Worm (Caenorhabditis elegans) whole organism, late embryonic: Measurements from ENCODE around the gene srz-37.

ENCODE experiments used
- C08G9.2 ChIP-seq: sonication (generic microtip); optimal IDR thresholded peaks from 2 replicates; lab custom pipeline; 2016; ENCODE audit warnings: mild to moderate bottlenecking, missing genetic modification characterization, moderate library complexity, missing compliant biosample characterization
- Y22D7AL.16 ChIP-seq: sonication (generic microtip); optimal IDR thresholded peaks from 2 replicates; lab custom pipeline; 2016; ENCODE audit warnings: missing genetic modification characterization, missing compliant biosample characterization
- ceh-14 ChIP-seq: sonication (generic microtip); optimal IDR thresholded peaks from 2 replicates; lab custom pipeline; 2016; ENCODE audit warnings: missing genotype, missing genetic modification characterization, missing compliant biosample characterization
- ceh-22 ChIP-seq: sonication (generic microtip); optimal IDR thresholded peaks from 2 replicates; lab custom pipeline; 2017; ENCODE audit warnings: missing biosample characterization, missing genetic modification characterization
- ceh-24 ChIP-seq: sonication (generic microtip); optimal IDR thresholded peaks from 2 replicates; lab custom pipeline; 2016; ENCODE audit warnings: mild to moderate bottlenecking, missing genetic modification characterization, missing compliant biosample characterization
- ceh-30 ChIP-seq: fragments of 150-350 bp; optimal IDR thresholded peaks from 2 replicates; lab custom pipeline; 2014; ENCODE audit warnings: missing biosample characterization, missing genetic modification characterization
- ceh-31 ChIP-seq: sonication (generic microtip); optimal IDR thresholded peaks from 2 replicates; lab custom pipeline; 2016; ENCODE audit warnings: missing genetic modification characterization, missing compliant biosample characterization
- ceh-34 ChIP-seq: sonication (generic microtip); optimal IDR thresholded peaks from 2 replicates; lab custom pipeline; 2016; ENCODE audit warnings: mild to moderate bottlenecking, missing genetic modification characterization, missing compliant biosample characterization
- ceh-48 ChIP-seq: sonication (generic microtip); optimal IDR thresholded peaks from 2 replicates; lab custom pipeline; 2016; ENCODE audit warnings: missing genetic modification characterization, inconsistent platforms, missing compliant biosample characterization
- ceh-9 ChIP-seq: sonication (generic microtip); optimal IDR thresholded peaks from 2 replicates; lab custom pipeline; 2016; ENCODE audit warnings: mild to moderate bottlenecking, missing genetic modification characterization, inconsistent platforms, missing compliant biosample characterization
- che-1 ChIP-seq: sonication (generic microtip); optimal IDR thresholded peaks from 2 replicates; lab custom pipeline; 2016; ENCODE audit warnings: mild to moderate bottlenecking, missing genetic modification characterization, missing compliant biosample characterization
- elt-4 ChIP-seq: sonication (generic microtip); optimal IDR thresholded peaks from 2 replicates; lab custom pipeline; 2016; ENCODE audit warnings: missing genetic modification characterization, missing compliant biosample characterization
- eyg-1 ChIP-seq: sonication (generic microtip); optimal IDR thresholded peaks from 2 replicates; lab custom pipeline; 2016; ENCODE audit warnings: missing genotype, missing genetic modification characterization, missing compliant biosample characterization
- fkh-10 ChIP-seq: fragments of 150-350 bp; optimal IDR thresholded peaks from 2 replicates; lab custom pipeline; 2014; ENCODE audit warnings: missing biosample characterization, missing genetic modification reagents, missing genetic modification characterization
- fkh-6 ChIP-seq: sonication (generic microtip); optimal IDR thresholded peaks from 2 replicates; lab custom pipeline; 2016; ENCODE audit warnings: missing genetic modification characterization, missing compliant biosample characterization
- gmeb-2 ChIP-seq: sonication (generic microtip); optimal IDR thresholded peaks from 2 replicates; lab custom pipeline; 2016; ENCODE audit warnings: missing genetic modification characterization, inconsistent platforms, missing compliant biosample characterization
- hlh-15 ChIP-seq: sonication (generic microtip); optimal IDR thresholded peaks from 2 replicates; lab custom pipeline; 2016; ENCODE audit warnings: missing genetic modification characterization, missing compliant biosample characterization
- hlh-30 ChIP-seq: sonication (generic microtip); optimal IDR thresholded peaks from 2 replicates; lab custom pipeline; 2017; ENCODE audit warnings: antibody characterized with exemption, missing genetic modification characterization, missing compliant biosample characterization; ENCODE audit not compliant: insufficient read depth
- hlh-6 ChIP-seq: sonication (generic microtip); optimal IDR thresholded peaks from 2 replicates; lab custom pipeline; 2016; ENCODE audit warnings: missing genotype, missing genetic modification characterization, missing compliant biosample characterization
- hlh-8 ChIP-seq: sonication (generic microtip); optimal IDR thresholded peaks from 2 replicates; lab custom pipeline; 2016; ENCODE audit warnings: missing genotype, missing genetic modification characterization, missing compliant biosample characterization
- lim-6 ChIP-seq: sonication (generic microtip); optimal IDR thresholded peaks from 2 replicates; lab custom pipeline; 2016; ENCODE audit warnings: missing genetic modification characterization, missing compliant biosample characterization
- lin-11 ChIP-seq: fragments of 200-800 bp; sonication (Bioruptor generic); optimal IDR thresholded peaks from 2 replicates; lab custom pipeline; 2018; ENCODE audit warnings: mild to moderate bottlenecking, missing genetic modification characterization, missing compliant biosample characterization
- nfya-1 ChIP-seq: sonication (generic microtip); optimal IDR thresholded peaks from 2 replicates; lab custom pipeline; 2017; ENCODE audit warnings: missing genetic modification characterization, mild to moderate bottlenecking, missing compliant biosample characterization, antibody characterized with exemption, moderate library complexity
- nhr-11 ChIP-seq: fragments of 150-350 bp; optimal IDR thresholded peaks from 2 replicates; lab custom pipeline; 2014; ENCODE audit warnings: missing biosample characterization, missing genetic modification characterization
- nhr-232 ChIP-seq: sonication (generic microtip); optimal IDR thresholded peaks from 2 replicates; lab custom pipeline; 2016; ENCODE audit warnings: missing genetic modification characterization, missing compliant biosample characterization
- npax-4 ChIP-seq: sonication (generic microtip); optimal IDR thresholded peaks from 2 replicates; lab custom pipeline; 2016; ENCODE audit warnings: missing genetic modification characterization, missing compliant biosample characterization
- odd-2 ChIP-seq: sonication (generic microtip); optimal IDR thresholded peaks from 2 replicates; lab custom pipeline; 2017; ENCODE audit warnings: antibody characterized with exemption, mild to moderate bottlenecking, missing genetic modification characterization, missing compliant biosample characterization
- pag-3 ChIP-seq: sonication (generic microtip); optimal IDR thresholded peaks from 2 replicates; lab custom pipeline; 2016; ENCODE audit warnings: missing compliant biosample characterization, missing genetic modification characterization, borderline replicate concordance
- pat-9 ChIP-seq: fragments of 200-800 bp; sonication (Bioruptor generic); optimal IDR thresholded peaks from 2 replicates; lab custom pipeline; 2018; ENCODE audit warnings: mild to moderate bottlenecking, missing genetic modification characterization, moderate library complexity, missing compliant biosample characterization
- pax-1 ChIP-seq: fragments of 150-350 bp; optimal IDR thresholded peaks from 2 replicates; lab custom pipeline; 2014; ENCODE audit warnings: missing biosample characterization, missing genetic modification characterization
- pha-4 ChIP-seq: fragments of 150-350 bp; optimal IDR thresholded peaks from 2 replicates; lab custom pipeline; 2018; ENCODE audit warnings: missing biosample characterization, missing genetic modification reagents, missing genetic modification characterization
- pqm-1 ChIP-seq: sonication (generic microtip); optimal IDR thresholded peaks from 2 replicates; lab custom pipeline; 2016; ENCODE audit warnings: missing genetic modification characterization, missing compliant biosample characterization
- pros-1 ChIP-seq: fragments of 150-350 bp; optimal IDR thresholded peaks from 2 replicates; lab custom pipeline; 2014; ENCODE audit warnings: missing biosample characterization, missing genetic modification reagents, missing genetic modification characterization
- sox-2 ChIP-seq: fragments of 200-800 bp; sonication (Bioruptor generic); IDR thresholded peaks from 2 replicates; pipeline ENCODE4 v1.3.6; 2022; ENCODE audit warnings: missing genetic modification reagents, missing genetic modification characterization, missing compliant biosample characterization
- sox-4 ChIP-seq: sonication (generic microtip); optimal IDR thresholded peaks from 2 replicates; lab custom pipeline; 2017; ENCODE audit warnings: mild to moderate bottlenecking, missing genetic modification characterization, inconsistent platforms, missing compliant biosample characterization
- tbx-2 ChIP-seq: sonication (generic microtip); optimal IDR thresholded peaks from 2 replicates; lab custom pipeline; 2016; ENCODE audit warnings: missing genetic modification characterization, missing compliant biosample characterization
- tbx-7 ChIP-seq: sonication (generic microtip); optimal IDR thresholded peaks from 2 replicates; lab custom pipeline; 2016; ENCODE audit warnings: missing genotype, missing genetic modification characterization, missing compliant biosample characterization
- ttx-3 ChIP-seq: sonication (generic microtip); optimal IDR thresholded peaks from 2 replicates; lab custom pipeline; 2016; ENCODE audit warnings: missing genetic modification reagents, missing genetic modification characterization, missing compliant biosample characterization
- unc-3 ChIP-seq, 2 experiments: fragments of 200-800 bp in 1 of 2; sonication (Bioruptor generic) in 1 of 2; sonication (generic microtip) in 1 of 2; conservative IDR thresholded peaks in 1 of 2; optimal IDR thresholded peaks in 1 of 2; 2 replicates each; pipeline versions ENCODE4 v1.3.6 to Lab custom; 2016 to 2022; ENCODE audit warnings: missing compliant biosample characterization in 2 of 2, missing genetic modification characterization in 2 of 2, missing genetic modification reagents in 1 of 2
- unc-86 ChIP-seq: sonication (generic microtip); optimal IDR thresholded peaks from 2 replicates; lab custom pipeline; 2016; ENCODE audit warnings: missing genetic modification characterization, missing compliant biosample characterization

The srz-37 gene

DNA sequence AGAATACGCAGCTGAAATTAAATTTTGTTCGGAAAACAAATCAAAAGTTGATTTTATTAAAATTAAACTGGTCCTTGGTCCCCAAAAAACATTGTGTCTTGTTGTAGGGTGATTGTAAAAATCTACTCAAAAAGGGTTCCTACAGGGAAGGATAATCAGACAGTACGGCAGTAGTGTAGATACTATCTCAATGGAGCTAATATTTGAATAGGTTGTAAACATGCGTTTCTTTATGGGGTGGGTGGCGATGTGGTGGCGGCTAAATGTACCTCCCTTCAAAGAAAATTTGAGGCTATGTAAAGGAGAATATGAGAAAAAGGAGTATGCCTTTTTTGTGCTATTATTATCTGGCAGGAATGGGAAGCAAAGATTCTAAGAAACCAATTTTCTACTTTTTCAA lies 29.1 kb downstream of the srz-37 start (continued):
- TF ChIP-seq nhr-11: no peak

DNA sequence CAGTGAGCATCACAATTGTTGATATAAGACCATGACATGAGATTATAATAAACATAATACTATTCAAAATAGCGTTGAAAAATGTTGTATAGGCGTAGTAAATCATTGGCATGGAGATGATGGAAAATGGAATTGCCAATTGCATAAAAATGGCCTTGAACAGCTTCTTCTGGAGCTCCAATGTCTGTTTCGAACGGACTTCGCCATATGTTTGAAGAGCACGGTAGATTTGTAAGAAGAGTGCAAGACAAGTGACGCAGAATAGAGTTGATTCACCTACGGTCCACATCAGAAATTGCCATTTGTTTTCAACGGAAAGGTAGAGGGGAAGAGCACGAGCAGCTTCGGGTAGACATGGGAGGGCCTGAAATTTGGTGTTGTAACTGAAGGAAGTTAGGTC lies 34.3 kb downstream of the srz-37 start:
- TF ChIP-seq tbx-7 (no peak), tbx-2 (tag; lab: Kevin White, UChicago) (no peak), gmeb-2 (tag; lab: Kevin White, UChicago) (no peak), C08G9.2 (tag; lab: Kevin White, UChicago) (no peak), pros-1 (tag; lab: Kevin White, UChicago) (no peak), ceh-31 (tag; lab: Kevin White, UChicago) (no peak), unc-86 (tag; lab: Kevin White, UChicago) (no peak), pat-9 (tag; lab: Kevin White, UChicago) (no peak), hlh-8 (tag; lab: Kevin White, UChicago) (no peak), nhr-232 (tag; lab: Kevin White, UChicago) (no peak), ceh-24 (no peak), ceh-14 (no peak), ceh-9 (tag; lab: Kevin White, UChicago) (no peak), ceh-48 (tag; lab: Kevin White, UChicago) (no peak), lim-6 (no peak), sox-2 (no peak)
- TF ChIP-seq, all 69 proteins: peak for 0

ce11 chrIV:3444614-3445013 lies 37.0 kb downstream of the srz-37 start, which contains the start of gene F58E2.5:
Gene F58E2.5 (plus strand): TSS chrIV:3444914.
- TF ChIP-seq pha-4 (tag; lab: Kevin White, UChicago) (no peak), ceh-30 (no peak), fkh-6 (no peak), pax-1 (tag; lab: Kevin White, UChicago) (no peak), sox-4 (tag; lab: Kevin White, UChicago) (no peak), sox-2 (no peak), hlh-30 (tag; lab: Kevin White, UChicago) (no peak), lim-6 (no peak), ceh-22 (tag; lab: Kevin White, UChicago) (no peak), gmeb-2 (tag; lab: Kevin White, UChicago) (no peak), ttx-3 (no peak), nhr-11 (no peak), elt-4 (tag; lab: Kevin White, UChicago) (no peak), pag-3 (tag; lab: Kevin White, UChicago) (no peak), eyg-1 (no peak), nfya-1 (no peak)

DNA sequence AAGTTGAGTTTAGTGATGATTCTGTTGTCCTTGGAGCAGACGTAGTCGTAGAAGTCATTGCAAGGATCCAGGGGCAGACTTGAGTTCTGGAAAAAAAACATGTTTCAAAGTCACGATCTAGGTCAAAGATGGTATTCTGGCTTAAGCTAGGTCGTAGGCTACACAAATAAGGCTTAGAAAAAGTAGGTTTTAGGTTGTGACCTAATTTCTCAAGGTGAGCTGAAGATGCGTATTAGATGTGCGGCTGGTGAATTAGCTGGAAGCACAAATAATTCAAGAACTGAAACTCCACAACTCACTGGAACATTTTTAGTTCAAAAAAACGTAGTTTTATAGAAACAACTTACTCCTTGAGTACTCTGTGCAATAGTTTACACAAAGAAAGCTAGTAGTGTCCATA lies 37.6 kb downstream of the srz-37 start, which contains the start of gene F09D12.2:
TSS of gene F09D12.2 (minus strand) at position 101 of the 400 bp plus-strand sequence.
- no peak for TF ChIP-seq lin-11
- no peak for TF ChIP-seq gmeb-2 (tag; lab: Kevin White, UChicago)
- no peak for TF ChIP-seq che-1 (tag; lab: Kevin White, UChicago)
- TF ChIP-seq nhr-232 (tag; lab: Kevin White, UChicago): no peak

- TF ChIP-seq pqm-1 (tag; lab: Kevin White, UChicago) (no peak), hlh-6 (no peak), ceh-48 (tag; lab: Kevin White, UChicago) (no peak), tbx-7 (no peak), unc-86 (tag; lab: Kevin White, UChicago) (no peak), lim-6 (no peak), nhr-232 (tag; lab: Kevin White, UChicago) (no peak), ceh-34 (tag; lab: Kevin White, UChicago) (no peak), fkh-10 (GFP tag; lab: Kevin White, UChicago) (no peak), npax-4 (tag; lab: Kevin White, UChicago) (no peak), ceh-24 (no peak), Y22D7AL.16 (tag; lab: Kevin White, UChicago) (no peak), odd-2 (tag; lab: Kevin White, UChicago) (no peak), unc-3 (GFP tag; conservative IDR thresholded peaks at IDR 0.05; lab: Robert Waterston, UW) (no peak), unc-3 (tag; optimal IDR thresholded peaks at IDR 0.05; lab: Kevin White, UChicago) (no peak), hlh-15 (tag; lab: Kevin White, UChicago) (no peak)
These were observed 39.1 kb downstream of the srz-37 start for ce11 chrIV:3442513-3442912.
